Worm (Caenorhabditis elegans) whole organism, L3 larva: ENCODE results near the gene F57H12.5.

ENCODE experiments used
- egl-27 ChIP-seq: sonication (generic microtip); optimal IDR thresholded peaks from 4 replicates; lab custom pipeline; 2017; ENCODE audit warnings: missing biosample characterization, missing genetic modification reagents, missing genetic modification characterization
- elt-2 ChIP-seq: sonication (generic microtip); optimal IDR thresholded peaks from 2 replicates; lab custom pipeline; 2016; ENCODE audit warnings: missing genetic modification reagents, mild to moderate bottlenecking, missing genetic modification characterization, missing compliant biosample characterization
- eor-1 ChIP-seq, 2 experiments: fragments of 150-350 bp; optimal IDR thresholded peaks; 2 replicates each; lab custom pipeline; 2014 to 2018; ENCODE audit warnings: missing biosample characterization in 2 of 2, missing genetic modification characterization in 2 of 2
- nhr-11 ChIP-seq: fragments of 150-350 bp; optimal IDR thresholded peaks from 2 replicates; lab custom pipeline; 2014; ENCODE audit warnings: missing biosample characterization, missing genetic modification characterization
- nhr-12 ChIP-seq: fragments of 150-350 bp; optimal IDR thresholded peaks from 2 replicates; lab custom pipeline; 2014; ENCODE audit warnings: missing biosample characterization, missing genetic modification characterization
- nhr-43 ChIP-seq: sonication (generic microtip); optimal IDR thresholded peaks from 2 replicates; lab custom pipeline; 2016; ENCODE audit warnings: mild to moderate bottlenecking, missing genetic modification characterization, missing compliant biosample characterization; ENCODE audit not compliant: poor library complexity, severe bottlenecking
- pqm-1 ChIP-seq: fragments of 150-350 bp; optimal IDR thresholded peaks from 2 replicates; lab custom pipeline; 2017; ENCODE audit warnings: missing biosample characterization, missing genetic modification characterization, inconsistent platforms
- unc-62 ChIP-seq: fragments of 150-350 bp; sonication (generic microtip); optimal IDR thresholded peaks from 4 replicates; lab custom pipeline; 2014; ENCODE audit warnings: missing biosample characterization, missing genetic modification reagents, missing genetic modification characterization
- zag-1 ChIP-seq: fragments of 150-350 bp; optimal IDR thresholded peaks from 2 replicates; lab custom pipeline; 2014; ENCODE audit warnings: missing biosample characterization, missing genetic modification characterization

DNA sequence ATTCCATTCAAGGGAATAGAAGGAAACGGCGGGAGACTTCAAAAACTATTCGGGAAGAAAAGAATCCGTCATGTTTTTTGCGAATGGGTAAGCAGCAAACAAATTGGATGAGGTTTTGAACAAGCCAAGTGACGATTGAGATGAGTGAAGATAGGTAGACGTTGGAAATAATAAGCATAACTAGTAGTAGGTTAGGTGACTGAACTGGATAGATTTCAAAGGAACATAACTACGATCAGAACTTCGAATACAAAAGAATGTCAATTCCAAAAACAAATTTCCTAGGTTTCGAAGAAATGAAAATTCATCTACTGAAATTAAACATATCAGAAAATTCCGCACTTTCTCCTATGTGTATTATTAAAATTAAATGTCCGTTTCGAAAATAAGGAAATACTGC, 40.4 kb downstream of the F57H12.5 start:
- TF ChIP-seq nhr-11 (no peak), nhr-43 (tag; lab: Kevin White, UChicago) (no peak), egl-27 (tag; lab: Kevin White, UChicago) (no peak), nhr-12 (tag; lab: Kevin White, UChicago) (no peak), pqm-1 (tag; lab: Kevin White, UChicago) (no peak), eor-1 (tag; optimal IDR thresholded peaks at IDR 0.05; lab: Kevin White, UChicago) (no peak), zag-1 (tag; lab: Kevin White, UChicago) (no peak), elt-2 (tag; lab: Kevin White, UChicago) (no peak), unc-62 (no peak)
